Fruit fly (Drosophila melanogaster) whole organism, adult: ENCODE data around the gene CG15725.

ENCODE experiments used
- CG14711 ChIP-seq: fragments of 200-800 bp; sonication (Bioruptor generic); optimal IDR thresholded peaks from 2 replicates; lab custom pipeline; 2018; ENCODE audit warnings: missing biosample characterization, mild to moderate bottlenecking, missing genetic modification characterization, moderate library complexity
- Crg-1 ChIP-seq: fragments of 200-800 bp; sonication (Bioruptor generic); optimal IDR thresholded peaks from 2 replicates; lab custom pipeline; 2016; ENCODE audit warnings: missing biosample characterization, missing genetic modification characterization

dm6 chrX:12755600-12756373 lies 50.1 kb downstream of the CG15725 start:
- TF ChIP-seq CG14711 (tag; lab: Kevin White, UChicago) (peak; percentile 70), Crg-1 (GFP tag; lab: Kevin White, UChicago) (no peak)
